Fruit fly (Drosophila melanogaster) whole organism, embryonic: ENCODE measurements around the gene CG13833.

Source experiments
- ATbp ChIP-seq: fragments of 200-800 bp; sonication (Bioruptor generic); optimal IDR thresholded peaks from 2 replicates; lab custom pipeline; 2017; ENCODE audit warnings: missing biosample characterization, mild to moderate bottlenecking, missing genetic modification characterization, missing genetic modification reagents
- BEAF-32 ChIP-seq: fragments of 200-800 bp; sonication (Bioruptor generic); optimal IDR thresholded peaks from 3 replicates; lab custom pipeline; 2017; ENCODE audit warnings: missing biosample characterization, missing genetic modification characterization, mild to moderate bottlenecking, moderate library complexity, missing genetic modification reagents
- CG10147 ChIP-seq: fragments of 200-800 bp; sonication (Bioruptor generic); optimal IDR thresholded peaks from 2 replicates; lab custom pipeline; 2019; ENCODE audit warnings: missing biosample characterization, mild to moderate bottlenecking, missing genetic modification characterization, moderate library complexity
- CG10274 ChIP-seq: fragments of 200-800 bp; sonication (Bioruptor generic); optimal IDR thresholded peaks from 3 replicates; lab custom pipeline; 2017; ENCODE audit warnings: missing biosample characterization, mild to moderate bottlenecking, missing genetic modification characterization
- CG10366 ChIP-seq: fragments of 200-800 bp; sonication (Bioruptor generic); IDR thresholded peaks from 2 replicates; pipeline ENCODE4 v1.3.6; 2022; ENCODE audit warnings: missing biosample characterization, missing genetic modification characterization
- CG10979 ChIP-seq: fragments of 200-800 bp; sonication (Bioruptor generic); optimal IDR thresholded peaks from 2 replicates; lab custom pipeline; 2018; ENCODE audit warnings: missing biosample characterization, mild to moderate bottlenecking, missing genetic modification characterization, moderate library complexity
- CG11247 ChIP-seq: fragments of 200-800 bp; sonication (Bioruptor generic); IDR thresholded peaks from 2 replicates; pipeline ENCODE4 v1.3.6; 2022; ENCODE audit warnings: missing biosample characterization, missing genetic modification characterization
- CG12071 ChIP-seq: fragments of 200-800 bp; sonication (Bioruptor generic); optimal IDR thresholded peaks from 3 replicates; lab custom pipeline; 2018; ENCODE audit warnings: missing biosample characterization, mild to moderate bottlenecking, missing genetic modification characterization
- CG1233 ChIP-seq: fragments of 200-800 bp; sonication (Bioruptor generic); optimal IDR thresholded peaks from 4 replicates; lab custom pipeline; 2018; ENCODE audit warnings: missing biosample characterization, mild to moderate bottlenecking, missing genetic modification characterization
- CG14014 ChIP-seq: fragments of 200-800 bp; sonication (Bioruptor generic); IDR thresholded peaks from 2 replicates; pipeline ENCODE4 v1.3.6; 2022; ENCODE audit warnings: missing biosample characterization, missing genetic modification characterization
- CG15011 ChIP-seq: fragments of 200-800 bp; sonication (Bioruptor generic); optimal IDR thresholded peaks from 3 replicates; lab custom pipeline; 2018; ENCODE audit warnings: missing biosample characterization, mild to moderate bottlenecking, missing genetic modification characterization
- CG3163 ChIP-seq: fragments of 200-800 bp; sonication (Bioruptor generic); optimal IDR thresholded peaks from 3 replicates; lab custom pipeline; 2016; ENCODE audit warnings: missing biosample characterization, missing genetic modification characterization
- CG4404 ChIP-seq: fragments of 200-800 bp; sonication (Bioruptor generic); IDR thresholded peaks from 2 replicates; pipeline ENCODE4 v1.3.6; 2022; ENCODE audit warnings: missing biosample characterization, missing genetic modification characterization
- CG6689 ChIP-seq: fragments of 200-800 bp; sonication (Bioruptor generic); IDR thresholded peaks from 2 replicates; pipeline ENCODE4 v1.3.6; 2022; ENCODE audit warnings: missing biosample characterization, missing genetic modification characterization
- CG6765 ChIP-seq: fragments of 200-800 bp; sonication (Bioruptor generic); optimal IDR thresholded peaks from 3 replicates; lab custom pipeline; 2017; ENCODE audit warnings: missing biosample characterization, mild to moderate bottlenecking, missing genetic modification characterization
- CG8359 ChIP-seq: fragments of 200-800 bp; sonication (Bioruptor generic); optimal IDR thresholded peaks from 2 replicates; lab custom pipeline; 2017; ENCODE audit warnings: missing biosample characterization, mild to moderate bottlenecking, missing genetic modification characterization, borderline replicate concordance
- CG9437 ChIP-seq: fragments of 200-800 bp; sonication (Bioruptor generic); optimal IDR thresholded peaks from 2 replicates; lab custom pipeline; 2018; ENCODE audit warnings: missing biosample characterization, mild to moderate bottlenecking, missing genetic modification characterization
- CG9876 ChIP-seq: fragments of 200-800 bp; sonication (Bioruptor generic); optimal IDR thresholded peaks from 2 replicates; lab custom pipeline; 2016; ENCODE audit warnings: missing biosample characterization, missing genetic modification characterization
- D ChIP-seq, 2 experiments: fragments of 200-800 bp in 1 of 2; fragments of >200 bp in 1 of 2; sonication (Bioruptor generic) in 1 of 2; optimal IDR thresholded peaks; 2 replicates in 1 of 2; 3 replicates in 1 of 2; lab custom pipeline; 2017; ENCODE audit warnings: mild to moderate bottlenecking in 1 of 2, missing biosample characterization in 1 of 2, missing genetic modification characterization in 1 of 2, missing genetic modification reagents in 1 of 2
- Dad ChIP-seq: fragments of 200-800 bp; sonication (Bioruptor generic); optimal IDR thresholded peaks from 3 replicates; lab custom pipeline; 2016; ENCODE audit warnings: missing biosample characterization, missing genetic modification characterization
- Elba2 ChIP-seq: fragments of 200-800 bp; sonication (Bioruptor generic); optimal IDR thresholded peaks from 3 replicates; lab custom pipeline; 2016; ENCODE audit warnings: missing biosample characterization, missing genetic modification characterization
- Ets65A ChIP-seq: fragments of 200-800 bp; sonication (Bioruptor generic); peaks from one replicate; lab custom pipeline; 2016; ENCODE audit warnings: missing biosample characterization, missing genetic modification characterization
- Gsc ChIP-seq: fragments of 200-800 bp; sonication (Bioruptor generic); IDR thresholded peaks from 2 replicates; pipeline ENCODE4 v1.3.6; 2022; ENCODE audit warnings: missing biosample characterization, missing genetic modification characterization
- H15 ChIP-seq: fragments of 200-800 bp; sonication (Bioruptor generic); IDR thresholded peaks from 3 replicates; pipeline ENCODE4 v1.3.6; 2022; ENCODE audit warnings: missing biosample characterization, missing genetic modification characterization
- Hand ChIP-seq: fragments of 200-800 bp; sonication (Bioruptor generic); optimal IDR thresholded peaks from 2 replicates; lab custom pipeline; 2017; ENCODE audit warnings: mild to moderate bottlenecking, missing biosample characterization, missing genetic modification reagents, missing genetic modification characterization
- MTF-1 ChIP-seq: fragments of 200-800 bp; sonication (Bioruptor generic); optimal IDR thresholded peaks from 2 replicates; lab custom pipeline; 2018; ENCODE audit warnings: missing biosample characterization, mild to moderate bottlenecking, missing genetic modification characterization, borderline replicate concordance
- Oli ChIP-seq: fragments of 200-800 bp; sonication (Bioruptor generic); optimal IDR thresholded peaks from 2 replicates; lab custom pipeline; 2018; ENCODE audit warnings: missing biosample characterization, mild to moderate bottlenecking, missing genetic modification characterization, moderate library complexity
- PHDP ChIP-seq: fragments of 200-800 bp; sonication (Bioruptor generic); optimal IDR thresholded peaks from 3 replicates; lab custom pipeline; 2018; ENCODE audit warnings: missing biosample characterization, mild to moderate bottlenecking, missing genetic modification characterization, moderate library complexity
- Tbp ChIP-seq: fragments of >200 bp; optimal IDR thresholded peaks from 2 replicates; lab custom pipeline; 2018; ENCODE audit warnings: missing biosample characterization, missing genetic modification characterization
- Trl ChIP-seq, 3 experiments: fragments of >200 bp in 2 of 3; fragments of 200-800 bp in 1 of 3; sonication (Bioruptor generic) in 1 of 3; optimal IDR thresholded peaks; 2 replicates in 1 of 3; 3 replicates in 2 of 3; lab custom pipeline; 2016 to 2017; ENCODE audit warnings: missing biosample characterization in 1 of 3, missing genetic modification characterization in 1 of 3
- ap ChIP-seq: fragments of 200-800 bp; sonication (Bioruptor generic); IDR thresholded peaks from 2 replicates; pipeline ENCODE4 v1.3.6; 2022; ENCODE audit warnings: missing biosample characterization, missing genetic modification characterization
- bbx ChIP-seq: fragments of 200-800 bp; sonication (Bioruptor generic); IDR thresholded peaks from 2 replicates; pipeline ENCODE4 v1.3.6; 2022; ENCODE audit warnings: missing biosample characterization, missing genetic modification characterization; ENCODE audit not compliant: partially characterized antibody
- bsh ChIP-seq, 2 experiments: fragments of 200-800 bp; sonication (Bioruptor generic); optimal IDR thresholded peaks; 2 replicates each; lab custom pipeline; 2017 to 2018; ENCODE audit warnings: mild to moderate bottlenecking in 2 of 2, missing biosample characterization in 2 of 2, missing genetic modification characterization in 2 of 2, moderate library complexity in 1 of 2
- disco-r ChIP-seq: fragments of 200-800 bp; sonication (Bioruptor generic); optimal IDR thresholded peaks from 2 replicates; lab custom pipeline; 2016; ENCODE audit warnings: missing biosample characterization, missing genetic modification characterization
- dpn ChIP-seq, 2 experiments: fragments of 200-800 bp; sonication (Bioruptor generic); optimal IDR thresholded peaks; 3 replicates each; lab custom pipeline; 2016; ENCODE audit warnings: missing biosample characterization in 2 of 2, missing genetic modification characterization in 2 of 2
- gcm2 ChIP-seq: fragments of 200-800 bp; sonication (Bioruptor generic); optimal IDR thresholded peaks from 2 replicates; lab custom pipeline; 2016; ENCODE audit warnings: missing biosample characterization, missing genetic modification characterization
- hkb ChIP-seq, 2 experiments: fragments of 200-800 bp in 1 of 2; fragments of >200 bp in 1 of 2; sonication (Bioruptor generic) in 1 of 2; IDR thresholded peaks in 1 of 2; optimal IDR thresholded peaks in 1 of 2; 2 replicates each; pipeline versions ENCODE4 v1.3.6 to Lab custom; 2017 to 2022; ENCODE audit warnings: missing biosample characterization in 1 of 2, missing genetic modification characterization in 1 of 2
- inv ChIP-seq: fragments of 200-800 bp; sonication (Bioruptor generic); IDR thresholded peaks from 2 replicates; pipeline ENCODE4 v1.3.6; 2022; ENCODE audit warnings: missing biosample characterization, missing genetic modification characterization; ENCODE audit not compliant: partially characterized antibody
- pan ChIP-seq, 4 experiments: fragments of >200 bp in 3 of 4; fragments of 200-800 bp in 1 of 4; sonication (Bioruptor generic) in 1 of 4; optimal IDR thresholded peaks in 3 of 4; IDR thresholded peaks in 1 of 4; 2 replicates each; pipeline versions ENCODE4 v1.3.6 to Lab custom; 2017 to 2022; ENCODE audit warnings: missing biosample characterization in 2 of 4, missing genetic modification characterization in 2 of 4, mixed read lengths in 1 of 4
- ranshi ChIP-seq: fragments of 200-800 bp; sonication (Bioruptor generic); IDR thresholded peaks from 2 replicates; pipeline ENCODE4 v1.3.6; 2022; ENCODE audit warnings: missing biosample characterization, missing genetic modification characterization
- row ChIP-seq: fragments of 200-800 bp; sonication (Bioruptor generic); IDR thresholded peaks from 3 replicates; pipeline ENCODE4 v1.3.6; 2022; ENCODE audit warnings: missing biosample characterization, missing genetic modification characterization
- scrt ChIP-seq: fragments of 200-800 bp; sonication (Bioruptor generic); optimal IDR thresholded peaks from 2 replicates; lab custom pipeline; 2018; ENCODE audit warnings: missing biosample characterization, mild to moderate bottlenecking, missing genetic modification characterization, moderate library complexity
- so ChIP-seq: fragments of 200-800 bp; sonication (Bioruptor generic); IDR thresholded peaks from 3 replicates; pipeline ENCODE4 v1.3.6; 2022; ENCODE audit warnings: missing biosample characterization, missing genetic modification characterization
- sob ChIP-seq: fragments of 200-800 bp; sonication (Bioruptor generic); IDR thresholded peaks from 2 replicates; pipeline ENCODE4 v1.3.6; 2022; ENCODE audit warnings: missing biosample characterization, missing genetic modification characterization
- tll ChIP-seq, 2 experiments: fragments of 200-800 bp in 1 of 2; fragments of >200 bp in 1 of 2; sonication (Bioruptor generic) in 1 of 2; optimal IDR thresholded peaks; 2 replicates each; lab custom pipeline; 2017 to 2019; ENCODE audit warnings: missing biosample characterization in 2 of 2, missing genetic modification characterization in 2 of 2, mild to moderate bottlenecking in 1 of 2, moderate library complexity in 1 of 2
- ttk ChIP-seq: fragments of 200-800 bp; sonication (Bioruptor generic); IDR thresholded peaks from 2 replicates; pipeline ENCODE4 v2.1.2; 2022; ENCODE audit warnings: missing biosample characterization, missing genetic modification characterization
- z ChIP-seq: fragments of 200-800 bp; sonication (Bioruptor generic); IDR thresholded peaks from 3 replicates; pipeline ENCODE4 v1.3.6; 2022; ENCODE audit warnings: missing biosample characterization, missing genetic modification characterization

CG13833 gene

dm6 chr3R:23009480-23010115, 25.8 kb downstream of the CG13833 start (continued):
- TF ChIP-seq ranshi (GFP tag; lab: Robert Waterston, UW) = 0 out of 2 replicates have a peak, but pooled peaks have one; percentile 12
- TF ChIP-seq BEAF-32 (GFP tag; lab: Kevin White, UChicago) = no peak
- TF ChIP-seq row = peak; percentile 40; the same call in 2 of the 3 replicates
- no peak for TF ChIP-seq CG12071 (GFP tag; lab: Kevin White, UChicago)
- TF ChIP-seq Trl (optimal IDR thresholded peaks at IDR 0.05; lab: Kevin White, UChicago) = no peak
- TF ChIP-seq Trl (GFP tag; optimal IDR thresholded peaks at IDR 0.05; lab: Kevin White, UChicago) = no peak
- 0 out of 3 replicates have a peak, but pooled peaks have one; percentile 7 for TF ChIP-seq H15 (GFP tag; lab: Robert Waterston, UW)
- TF ChIP-seq bsh (GFP tag; optimal IDR thresholded peaks at IDR 0.05; lab: Kevin White, UChicago) = no peak
- TF ChIP-seq CG15011 = no peak
- TF ChIP-seq Elba2 (GFP tag; lab: Kevin White, UChicago) = no peak
- no peak for TF ChIP-seq so (GFP tag; lab: Robert Waterston, UW)
- no peak for TF ChIP-seq ttk
- TF ChIP-seq Gsc (GFP tag; lab: Robert Waterston, UW) = no peak
- TF ChIP-seq D (optimal IDR thresholded peaks at IDR 0.05; lab: Kevin White, UChicago) = no peak
- TF ChIP-seq D (GFP tag; optimal IDR thresholded peaks at IDR 0.05; lab: Kevin White, UChicago) = no peak
- no peak for TF ChIP-seq z (GFP tag; lab: Robert Waterston, UW)
- no peak for TF ChIP-seq PHDP
- no peak for TF ChIP-seq scrt (GFP tag; lab: Kevin White, UChicago)
- TF ChIP-seq bbx (GFP tag; lab: Robert Waterston, UW) = no peak
- no peak for TF ChIP-seq hkb (optimal IDR thresholded peaks at IDR 0.05; lab: Kevin White, UChicago)
- TF ChIP-seq hkb (GFP tag; IDR thresholded peaks at IDR 0.05; lab: Robert Waterston, UW) = no peak
- no peak for TF ChIP-seq CG11247 (GFP tag; lab: Robert Waterston, UW)
- TF ChIP-seq CG6689 (GFP tag; lab: Robert Waterston, UW) = 0 out of 2 replicates have a peak, but pooled peaks have one; percentile 20
- no peak for TF ChIP-seq ap (GFP tag; lab: Robert Waterston, UW)
- no peak for TF ChIP-seq CG10979
- TF ChIP-seq MTF-1 (GFP tag; lab: Kevin White, UChicago) = no peak
- no peak for TF ChIP-seq gcm2
- no peak for TF ChIP-seq dpn (GFP tag; optimal IDR thresholded peaks at IDR 0.05; lab: Kevin White, UChicago)
- no peak for TF ChIP-seq tll (GFP tag; optimal IDR thresholded peaks at IDR 0.05; lab: Kevin White, UChicago)
- no peak for TF ChIP-seq ATbp (GFP tag; lab: Kevin White, UChicago)
- no peak for TF ChIP-seq CG6765 (GFP tag; lab: Kevin White, UChicago)
- no peak for TF ChIP-seq CG3163 (GFP tag; lab: Kevin White, UChicago)
- TF ChIP-seq CG1233 (GFP tag; lab: Kevin White, UChicago) = no peak
- TF ChIP-seq CG4404 (GFP tag; lab: Robert Waterston, UW) = no peak
- no peak for TF ChIP-seq disco-r (GFP tag; lab: Kevin White, UChicago)
- TF ChIP-seq inv (GFP tag; lab: Robert Waterston, UW) = no peak
- TF ChIP-seq Tbp (GFP tag; lab: Kevin White, UChicago) = no peak
- TF ChIP-seq Hand = no peak
- TF ChIP-seq CG8359 = no peak
- no peak for TF ChIP-seq CG10274 (GFP tag; lab: Kevin White, UChicago)
- TF ChIP-seq CG10147 = no peak
- TF ChIP-seq CG10366 (GFP tag; lab: Robert Waterston, UW) = no peak
- peak; percentile 41; the same call in 1 of the 2 replicates for TF ChIP-seq CG14014 (GFP tag; lab: Robert Waterston, UW)
- no peak for TF ChIP-seq CG9876 (GFP tag; lab: Kevin White, UChicago)
- peak; percentile 61 for TF ChIP-seq Ets65A
- TF ChIP-seq CG9437 = no peak
- no peak for TF ChIP-seq Dad (GFP tag; lab: Kevin White, UChicago)
- no peak for TF ChIP-seq Oli
- TF ChIP-seq pan (optimal IDR thresholded peaks at IDR 0.05; lab: Kevin White, UChicago) = no peak
- TF ChIP-seq pan (GFP tag; optimal IDR thresholded peaks at IDR 0.05 in 1 of 2, IDR thresholded peaks at IDR 0.05 in 1 of 2) = peak in 1 of 2 experiments; percentile 5
- no peak for TF ChIP-seq sob (GFP tag; lab: Robert Waterston, UW)
